Fruit fly (Drosophila melanogaster) whole organism, embryonic: ENCODE results near the gene ImpE3.

Experiments
- Bgb ChIP-seq: fragments of 200-800 bp; sonication (Bioruptor generic); IDR thresholded peaks from 2 replicates; pipeline ENCODE4 v1.3.6; 2022; ENCODE audit warnings: missing biosample characterization, missing genetic modification characterization; ENCODE audit not compliant: partially characterized antibody
- CG10274 ChIP-seq: fragments of 200-800 bp; sonication (Bioruptor generic); optimal IDR thresholded peaks from 3 replicates; lab custom pipeline; 2017; ENCODE audit warnings: missing biosample characterization, mild to moderate bottlenecking, missing genetic modification characterization
- CG10654 ChIP-seq: fragments of 200-800 bp; sonication (Bioruptor generic); optimal IDR thresholded peaks from 2 replicates; lab custom pipeline; 2016; ENCODE audit warnings: missing biosample characterization, missing genetic modification characterization
- CG11247 ChIP-seq: fragments of 200-800 bp; sonication (Bioruptor generic); IDR thresholded peaks from 2 replicates; pipeline ENCODE4 v1.3.6; 2022; ENCODE audit warnings: missing biosample characterization, missing genetic modification characterization
- CG11560 ChIP-seq: fragments of 200-800 bp; sonication (Bioruptor generic); IDR thresholded peaks from 3 replicates; pipeline ENCODE4 v1.3.6; 2022; ENCODE audit warnings: missing biosample characterization, missing genetic modification characterization
- CG12104 ChIP-seq: fragments of 200-800 bp; sonication (Bioruptor generic); optimal IDR thresholded peaks from 3 replicates; lab custom pipeline; 2016; ENCODE audit warnings: missing biosample characterization, missing genetic modification characterization
- CG12659 ChIP-seq: fragments of 200-800 bp; sonication (Bioruptor generic); optimal IDR thresholded peaks from 3 replicates; lab custom pipeline; 2017; ENCODE audit warnings: mild to moderate bottlenecking, missing biosample characterization, missing genetic modification reagents, missing genetic modification characterization
- CG13287 ChIP-seq: fragments of 200-800 bp; sonication (Bioruptor generic); IDR thresholded peaks from 2 replicates; pipeline ENCODE4 v1.3.6; 2022; ENCODE audit warnings: missing biosample characterization, missing genetic modification characterization; ENCODE audit not compliant: partially characterized antibody
- CG14710 ChIP-seq: fragments of 200-800 bp; sonication (Bioruptor generic); optimal IDR thresholded peaks from 3 replicates; lab custom pipeline; 2019; ENCODE audit warnings: missing biosample characterization, mild to moderate bottlenecking, missing genetic modification characterization, moderate library complexity
- CG15514 ChIP-seq: fragments of 200-800 bp; sonication (Bioruptor generic); optimal IDR thresholded peaks from 3 replicates; lab custom pipeline; 2017; ENCODE audit warnings: missing biosample characterization, missing genetic modification characterization, mild to moderate bottlenecking, moderate library complexity, missing genetic modification reagents
- CG15601 ChIP-seq: fragments of 200-800 bp; sonication (Bioruptor generic); optimal IDR thresholded peaks from 3 replicates; lab custom pipeline; 2019; ENCODE audit warnings: missing biosample characterization, mild to moderate bottlenecking, missing genetic modification characterization, moderate library complexity
- CG15696 ChIP-seq: fragments of 200-800 bp; sonication (Bioruptor generic); optimal IDR thresholded peaks from 2 replicates; lab custom pipeline; 2019; ENCODE audit warnings: missing biosample characterization, mild to moderate bottlenecking, missing genetic modification characterization, moderate library complexity
- CG1603 ChIP-seq: fragments of 200-800 bp; sonication (Bioruptor generic); optimal IDR thresholded peaks from 2 replicates; lab custom pipeline; 2019; ENCODE audit warnings: missing biosample characterization, mild to moderate bottlenecking, missing genetic modification characterization, moderate library complexity
- CG16813 ChIP-seq: fragments of 200-800 bp; sonication (Bioruptor generic); IDR thresholded peaks from 3 replicates; pipeline ENCODE4 v1.3.6; 2022; ENCODE audit warnings: missing biosample characterization, missing genetic modification characterization; ENCODE audit not compliant: partially characterized antibody
- CG17612 ChIP-seq: fragments of 200-800 bp; sonication (Bioruptor generic); IDR thresholded peaks from 2 replicates; pipeline ENCODE4 v1.3.6; 2022; ENCODE audit warnings: missing biosample characterization, missing genetic modification characterization
- CG34376 ChIP-seq: fragments of 200-800 bp; sonication (Bioruptor generic); optimal IDR thresholded peaks from 2 replicates; lab custom pipeline; 2018; ENCODE audit warnings: missing biosample characterization, mild to moderate bottlenecking, missing genetic modification characterization
- CG42726 ChIP-seq: fragments of 200-800 bp; sonication (Bioruptor generic); IDR thresholded peaks from 2 replicates; pipeline ENCODE4 v1.3.6; 2022; ENCODE audit warnings: missing biosample characterization, missing genetic modification characterization; ENCODE audit not compliant: partially characterized antibody
- CG5245 ChIP-seq: fragments of 200-800 bp; sonication (Bioruptor generic); optimal IDR thresholded peaks from 3 replicates; lab custom pipeline; 2016; ENCODE audit warnings: missing biosample characterization, missing genetic modification characterization
- CG6254 ChIP-seq: fragments of 200-800 bp; sonication (Bioruptor generic); optimal IDR thresholded peaks from 3 replicates; lab custom pipeline; 2017; ENCODE audit warnings: mild to moderate bottlenecking, missing biosample characterization, missing genetic modification reagents, missing genetic modification characterization
- CG6654 ChIP-seq: fragments of 200-800 bp; sonication (Bioruptor generic); optimal IDR thresholded peaks from 2 replicates; lab custom pipeline; 2017; ENCODE audit warnings: missing biosample characterization, mild to moderate bottlenecking, missing genetic modification characterization
- D19A ChIP-seq: fragments of 200-800 bp; optimal IDR thresholded peaks from 3 replicates; lab custom pipeline; 2019; ENCODE audit warnings: missing biosample characterization, mild to moderate bottlenecking, missing genetic modification characterization, moderate library complexity
- D19B ChIP-seq: fragments of 200-800 bp; sonication (Bioruptor generic); optimal IDR thresholded peaks from 2 replicates; lab custom pipeline; 2017; ENCODE audit warnings: missing biosample characterization, mild to moderate bottlenecking, missing genetic modification characterization
- Dp ChIP-seq: fragments of 200-800 bp; sonication (Bioruptor generic); optimal IDR thresholded peaks from 2 replicates; lab custom pipeline; 2018; ENCODE audit warnings: missing biosample characterization, mild to moderate bottlenecking, missing genetic modification characterization, moderate library complexity
- Hmr ChIP-seq: fragments of 200-800 bp; sonication (Bioruptor generic); optimal IDR thresholded peaks from 3 replicates; lab custom pipeline; 2017; ENCODE audit warnings: mild to moderate bottlenecking, missing biosample characterization, missing genetic modification reagents, missing genetic modification characterization
- Hr3 ChIP-seq: fragments of 200-800 bp; sonication (Bioruptor generic); optimal IDR thresholded peaks from 3 replicates; lab custom pipeline; 2016; ENCODE audit warnings: missing biosample characterization, missing genetic modification characterization
- MBD-R2 ChIP-seq: fragments of 200-800 bp; sonication (Bioruptor generic); IDR thresholded peaks from 2 replicates; pipeline ENCODE4 v1.3.6; 2022; ENCODE audit warnings: missing biosample characterization, missing genetic modification characterization
- Myb ChIP-seq: fragments of 200-800 bp; sonication (Bioruptor generic); optimal IDR thresholded peaks from 2 replicates; lab custom pipeline; 2016; ENCODE audit warnings: missing biosample characterization, missing genetic modification characterization
- NC2β ChIP-seq: fragments of 200-800 bp; sonication (Bioruptor generic); optimal IDR thresholded peaks from 2 replicates; lab custom pipeline; 2016; ENCODE audit warnings: missing biosample characterization, missing genetic modification characterization
- Nf-YC ChIP-seq: fragments of 200-800 bp; optimal IDR thresholded peaks from 3 replicates; lab custom pipeline; 2019; ENCODE audit warnings: missing biosample characterization, mild to moderate bottlenecking, missing genetic modification characterization, moderate library complexity
- Opbp ChIP-seq: fragments of 200-800 bp; sonication (Bioruptor generic); IDR thresholded peaks from 3 replicates; pipeline ENCODE4 v1.3.6; 2022; ENCODE audit warnings: missing biosample characterization, missing genetic modification characterization; ENCODE audit not compliant: partially characterized antibody
- Ptx1 ChIP-seq: fragments of 200-800 bp; sonication (Bioruptor generic); IDR thresholded peaks from 2 replicates; pipeline ENCODE4 v1.3.6; 2022; ENCODE audit warnings: missing biosample characterization, missing genetic modification characterization
- Xbp1 ChIP-seq: fragments of 200-800 bp; sonication (Bioruptor generic); optimal IDR thresholded peaks from 3 replicates; lab custom pipeline; 2016; ENCODE audit warnings: missing biosample characterization, mild to moderate bottlenecking, missing genetic modification characterization
- ab ChIP-seq: fragments of 200-800 bp; sonication (Bioruptor generic); optimal IDR thresholded peaks from 2 replicates; lab custom pipeline; 2016; ENCODE audit warnings: missing biosample characterization, missing genetic modification characterization
- amos ChIP-seq: fragments of 200-800 bp; sonication (Bioruptor generic); IDR thresholded peaks from 2 replicates; pipeline ENCODE4 v1.3.6; 2022; ENCODE audit warnings: missing biosample characterization, missing genetic modification characterization; ENCODE audit not compliant: partially characterized antibody
- crc ChIP-seq: fragments of 200-800 bp; sonication (Bioruptor generic); optimal IDR thresholded peaks from 2 replicates; lab custom pipeline; 2016; ENCODE audit warnings: missing biosample characterization, missing genetic modification characterization
- dmrt99B ChIP-seq: fragments of 200-800 bp; sonication (Bioruptor generic); optimal IDR thresholded peaks from 2 replicates; lab custom pipeline; 2018; ENCODE audit warnings: missing biosample characterization, mild to moderate bottlenecking, missing genetic modification characterization, moderate library complexity
- fd96Cb ChIP-seq: fragments of 200-800 bp; sonication (Bioruptor generic); optimal IDR thresholded peaks from 2 replicates; lab custom pipeline; 2018; ENCODE audit warnings: missing biosample characterization, mild to moderate bottlenecking, missing genetic modification characterization, moderate library complexity
- gfzf ChIP-seq: fragments of 200-800 bp; sonication (Bioruptor generic); optimal IDR thresholded peaks from 2 replicates; lab custom pipeline; 2016; ENCODE audit warnings: missing biosample characterization, mild to moderate bottlenecking, missing genetic modification characterization, moderate library complexity
- gsb ChIP-seq: fragments of 200-800 bp; sonication (Bioruptor generic); IDR thresholded peaks from 2 replicates; pipeline ENCODE4 v1.3.6; 2022; ENCODE audit warnings: missing biosample characterization, missing genetic modification characterization
- hth ChIP-seq: fragments of >200 bp; optimal IDR thresholded peaks from 2 replicates; lab custom pipeline; 2017; ENCODE audit warnings: inconsistent platforms
- nau ChIP-seq: fragments of 200-800 bp; sonication (Bioruptor generic); optimal IDR thresholded peaks from 3 replicates; lab custom pipeline; 2017; ENCODE audit warnings: missing biosample characterization, mild to moderate bottlenecking, missing genetic modification characterization, missing genetic modification reagents
- nerfin-2 ChIP-seq: fragments of 200-800 bp; sonication (Bioruptor generic); IDR thresholded peaks from 2 replicates; pipeline ENCODE4 v1.3.6; 2022; ENCODE audit warnings: missing biosample characterization, missing genetic modification characterization; ENCODE audit not compliant: partially characterized antibody
- nom ChIP-seq: fragments of 200-800 bp; sonication (Bioruptor generic); optimal IDR thresholded peaks from 2 replicates; lab custom pipeline; 2017; ENCODE audit warnings: missing biosample characterization, missing genetic modification characterization, mild to moderate bottlenecking, moderate library complexity, missing genetic modification reagents
- pros ChIP-seq: fragments of 200-800 bp; sonication (Bioruptor generic); optimal IDR thresholded peaks from 3 replicates; lab custom pipeline; 2019; ENCODE audit warnings: missing biosample characterization, mild to moderate bottlenecking, missing genetic modification characterization, moderate library complexity
- pzg ChIP-seq: fragments of 200-800 bp; sonication (Bioruptor generic); optimal IDR thresholded peaks from 3 replicates; lab custom pipeline; 2018; ENCODE audit warnings: missing biosample characterization, mild to moderate bottlenecking, missing genetic modification characterization, moderate library complexity
- sqz ChIP-seq: fragments of 200-800 bp; sonication (Bioruptor generic); optimal IDR thresholded peaks from 3 replicates; lab custom pipeline; 2018; ENCODE audit warnings: missing biosample characterization, mild to moderate bottlenecking, missing genetic modification characterization
- tap ChIP-seq: fragments of 200-800 bp; optimal IDR thresholded peaks from 3 replicates; lab custom pipeline; 2019; ENCODE audit warnings: missing biosample characterization, mild to moderate bottlenecking, missing genetic modification characterization, moderate library complexity
- vnd ChIP-seq: fragments of 200-800 bp; sonication (Bioruptor generic); IDR thresholded peaks from 3 replicates; pipeline ENCODE4 v1.3.6; 2022; ENCODE audit warnings: missing biosample characterization, missing genetic modification characterization; ENCODE audit not compliant: partially characterized antibody

Gene ImpE3

DNA sequence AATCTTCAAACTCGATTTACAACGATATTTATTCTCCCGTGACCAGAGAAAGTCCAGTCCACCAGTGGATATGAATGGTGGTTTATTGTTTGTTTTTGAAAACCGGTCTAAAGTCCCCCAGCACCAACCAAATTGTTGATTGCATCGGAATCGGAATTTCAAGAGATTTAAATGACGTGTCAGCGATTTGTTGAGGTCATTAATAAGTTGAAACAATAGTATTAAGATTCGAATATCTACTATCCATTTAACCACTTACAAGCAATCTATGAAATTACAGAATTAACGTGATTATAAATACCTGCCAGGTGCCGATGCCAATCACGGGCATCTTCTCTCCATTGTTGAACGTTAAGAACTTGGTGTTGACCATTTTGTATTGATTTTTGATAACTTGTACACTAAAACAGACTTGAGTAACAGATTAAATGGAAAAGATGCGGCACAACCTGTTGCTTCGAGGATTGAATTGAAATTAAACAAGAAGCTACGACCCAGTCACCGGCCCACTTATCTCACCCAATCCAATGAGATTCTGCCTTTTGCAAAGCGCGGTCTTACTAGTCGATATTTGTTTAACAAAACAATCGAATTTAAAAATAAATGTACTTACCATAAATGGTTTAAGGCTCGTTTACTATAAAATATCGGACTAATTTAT lies 21.6 kb downstream of the ImpE3 start, which contains the start of gene CG2767 (continued):
- TF ChIP-seq CG6254 (peak; percentile 16), gfzf (GFP tag; lab: Kevin White, UChicago) (peak; percentile 74), ab (GFP tag; lab: Kevin White, UChicago) (no peak), vnd (GFP tag; lab: Robert Waterston, UW) (no peak), Nf-YC (tag; lab: Kevin White, UChicago) (peak; percentile 78), nerfin-2 (GFP tag; lab: Robert Waterston, UW) (no peak), CG16813 (no peak), Xbp1 (GFP tag; lab: Kevin White, UChicago) (no peak), CG17612 (no peak), pros (GFP tag; lab: Kevin White, UChicago) (peak; percentile 16), MBD-R2 (GFP tag; lab: Robert Waterston, UW) (peak; percentile 51; the same call in 1 of the 2 replicates), CG1603 (tag; lab: Kevin White, UChicago) (peak; percentile 20), CG10274 (no peak), CG15514 (peak; percentile 89), gsb (GFP tag; lab: Robert Waterston, UW) (no peak), CG14710 (tag; lab: Kevin White, UChicago) (no peak), Bgb (GFP tag; lab: Robert Waterston, UW) (peak; percentile 11; the same call in 1 of the 2 replicates), CG11247 (GFP tag; lab: Robert Waterston, UW) (no peak), CG42726 (GFP tag; lab: Robert Waterston, UW) (no peak), D19A (tag; lab: Kevin White, UChicago) (no peak), Opbp (GFP tag; lab: Robert Waterston, UW) (peak; percentile 8; the same call in 2 of the 3 replicates), CG10654 (no peak), Hmr (GFP tag; lab: Kevin White, UChicago) (no peak), crc (no peak), CG13287 (GFP tag; lab: Robert Waterston, UW) (peak; percentile 34; the same call in 1 of the 2 replicates), CG34376 (GFP tag; lab: Kevin White, UChicago) (peak; percentile 8), fd96Cb (no peak), Dp (GFP tag; lab: Kevin White, UChicago) (peak; percentile 84), amos (peak; percentile 10; the same call in 1 of the 2 replicates), CG15601 (tag; lab: Kevin White, UChicago) (peak; percentile 73), Ptx1 (GFP tag; lab: Robert Waterston, UW) (no peak), Myb (peak; percentile 44), CG6654 (GFP tag; lab: Kevin White, UChicago) (no peak), CG15696 (tag; lab: Kevin White, UChicago) (no peak), CG11560 (tag; lab: Robert Waterston, UW) (peak; percentile 87; the same call in 1 of the 3 replicates), nom (GFP tag; lab: Kevin White, UChicago) (peak; percentile 77), CG12104 (GFP tag; lab: Kevin White, UChicago) (no peak), tap (tag; lab: Kevin White, UChicago) (no peak), CG5245 (GFP tag; lab: Kevin White, UChicago) (no peak), pzg (peak; percentile 56), dmrt99B (tag; lab: Kevin White, UChicago) (no peak), CG12659 (GFP tag; lab: Kevin White, UChicago) (peak; percentile 15), NC2β (GFP tag; lab: Kevin White, UChicago) (no peak), Hr3 (GFP tag; lab: Kevin White, UChicago) (no peak), sqz (no peak), D19B (no peak), nau (GFP tag; lab: Kevin White, UChicago) (no peak), hth (no peak)
